Fruit fly (Drosophila melanogaster): ENCODE results near the gene CG15721.

DNA sequence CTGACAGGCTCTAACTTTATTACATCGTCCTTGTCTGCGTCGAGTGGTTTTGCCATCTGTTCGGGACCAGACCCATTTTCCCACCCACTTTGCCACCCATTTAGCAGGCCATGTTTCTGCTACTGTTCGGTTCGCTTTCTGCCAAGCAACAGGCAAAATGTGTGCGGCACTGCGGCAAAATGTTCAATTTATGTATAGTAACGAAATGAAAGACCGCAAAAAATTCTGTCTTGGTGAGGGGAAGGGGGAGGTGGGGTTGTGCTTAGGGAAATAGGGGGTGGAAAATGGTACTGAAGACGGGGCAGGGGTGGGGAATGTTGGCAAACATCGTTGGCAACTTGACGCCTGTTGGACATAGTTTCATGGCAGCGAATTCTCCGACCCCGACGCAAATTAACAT, 41.8 kb downstream of the CG15721 start:
- TF ChIP-seq usp (GFP tag; optimal IDR thresholded peaks at IDR 0.05): no peak
- TF ChIP-seq Hr78 (GFP tag; optimal IDR thresholded peaks at IDR 0.05): no peak
- TF ChIP-seq lola (GFP tag; optimal IDR thresholded peaks at IDR 0.05): no peak
- no peak for TF ChIP-seq pan (optimal IDR thresholded peaks at IDR 0.05)
- no peak for TF ChIP-seq sage (GFP tag; optimal IDR thresholded peaks at IDR 0.05)
